Worm (Caenorhabditis elegans): Measurements from ENCODE around the gene gpa-17.

- no peak for TF ChIP-seq ama-1 (optimal IDR thresholded peaks at IDR 0.05)
- no peak for TF ChIP-seq fos-1 (tag; optimal IDR thresholded peaks at IDR 0.05)
- no peak for TF ChIP-seq nhr-77 (tag; optimal IDR thresholded peaks at IDR 0.05)
- peak; percentile 2 for TF ChIP-seq tbx-2 (tag; optimal IDR thresholded peaks at IDR 0.05)
- TF ChIP-seq nhr-43 (tag; optimal IDR thresholded peaks at IDR 0.05; ENCODE audit: poor library complexity, severe bottlenecking), result no peak
- no peak for TF ChIP-seq zag-1 (tag; optimal IDR thresholded peaks at IDR 0.05)
- TF ChIP-seq sea-2 (GFP tag; optimal IDR thresholded peaks at IDR 0.05), result no peak
- no peak for TF ChIP-seq ceh-82 (tag; optimal IDR thresholded peaks at IDR 0.05)
- TF ChIP-seq nhr-12 (tag; optimal IDR thresholded peaks at IDR 0.05), result no peak
- TF ChIP-seq unc-62 (GFP tag; optimal IDR thresholded peaks at IDR 0.05), result peak; percentile 27
- TF ChIP-seq fkh-10 (GFP tag; optimal IDR thresholded peaks at IDR 0.05), result peak; percentile 34
- no peak for TF ChIP-seq ceh-9 (tag; optimal IDR thresholded peaks at IDR 0.05)
- no peak for TF ChIP-seq daf-12 (tag; optimal IDR thresholded peaks at IDR 0.05)
Observed at ce11 chrIII:2576360-2577259, 9.7 kb upstream of the gpa-17 start.

Measured in whole organism, L3 larva.